Worm (Caenorhabditis elegans) whole organism, early embryonic: ENCODE results near the gene btb-5.

ENCODE experiments used
- B0310.2 ChIP-seq: sonication (generic microtip); optimal IDR thresholded peaks from 2 replicates; lab custom pipeline; 2016; ENCODE audit warnings: mild to moderate bottlenecking, missing genetic modification characterization, missing compliant biosample characterization
- F13C5.2 ChIP-seq: sonication (generic microtip); optimal IDR thresholded peaks from 2 replicates; lab custom pipeline; 2017; ENCODE audit warnings: mild to moderate bottlenecking, missing genetic modification characterization, inconsistent platforms, missing compliant biosample characterization
- aly-1 ChIP-seq: sonication (generic microtip); optimal IDR thresholded peaks from 2 replicates; lab custom pipeline; 2016; ENCODE audit warnings: missing genetic modification characterization, missing compliant biosample characterization
- ama-1 ChIP-seq: fragments of 150-350 bp; optimal IDR thresholded peaks from 2 replicates; lab custom pipeline; 2014
- ceh-13 ChIP-seq: fragments of 200-800 bp; sonication (Bioruptor generic); optimal IDR thresholded peaks from 2 replicates; lab custom pipeline; 2018; ENCODE audit warnings: mild to moderate bottlenecking, missing genetic modification characterization, missing compliant biosample characterization
- ceh-36 ChIP-seq: sonication (generic microtip); optimal IDR thresholded peaks from 2 replicates; lab custom pipeline; 2016; ENCODE audit warnings: missing genetic modification characterization, inconsistent platforms, missing compliant biosample characterization
- ets-7 ChIP-seq: sonication (generic microtip); optimal IDR thresholded peaks from 2 replicates; lab custom pipeline; 2016; ENCODE audit warnings: missing genotype, missing genetic modification characterization, missing compliant biosample characterization
- flt-1 ChIP-seq: fragments of 200-800 bp; sonication (Bioruptor generic); IDR thresholded peaks from 2 replicates; pipeline ENCODE4 v1.3.6; 2022; ENCODE audit warnings: missing genetic modification characterization, missing compliant biosample characterization
- hmbx-1 ChIP-seq: sonication (generic microtip); optimal IDR thresholded peaks from 2 replicates; lab custom pipeline; 2016; ENCODE audit warnings: mild to moderate bottlenecking, missing genetic modification characterization, missing compliant biosample characterization
- hmg-4 ChIP-seq: fragments of 200-800 bp; sonication (Bioruptor generic); optimal IDR thresholded peaks from 2 replicates; lab custom pipeline; 2018; ENCODE audit warnings: mild to moderate bottlenecking, missing genetic modification characterization, missing compliant biosample characterization
- hnd-1 ChIP-seq: sonication (generic microtip); optimal IDR thresholded peaks from 2 replicates; lab custom pipeline; 2016; ENCODE audit warnings: missing genetic modification characterization, missing compliant biosample characterization
- pes-1 ChIP-seq: fragments of 200-800 bp; sonication (Bioruptor generic); IDR thresholded peaks from 2 replicates; pipeline ENCODE4 v1.3.6; 2022; ENCODE audit warnings: missing genetic modification reagents, missing genetic modification characterization, missing compliant biosample characterization
- scrt-1 ChIP-seq: fragments of 200-800 bp; sonication (Bioruptor generic); IDR thresholded peaks from 2 replicates; pipeline ENCODE4 v1.3.6; 2022; ENCODE audit warnings: missing genetic modification characterization, missing compliant biosample characterization
- sea-1 ChIP-seq: fragments of 200-800 bp; sonication (Bioruptor generic); conservative IDR thresholded peaks from 2 replicates; pipeline ENCODE4 v1.3.6; 2022; ENCODE audit warnings: missing genetic modification characterization, missing compliant biosample characterization
- tbx-11 ChIP-seq: fragments of 200-800 bp; sonication (Bioruptor generic); IDR thresholded peaks from 2 replicates; pipeline ENCODE4 v1.3.6; 2022; ENCODE audit warnings: missing genetic modification characterization, missing compliant biosample characterization
- tbx-37 ChIP-seq: fragments of 200-800 bp; sonication (Bioruptor generic); conservative IDR thresholded peaks from 2 replicates; pipeline ENCODE4 v1.3.6; 2022; ENCODE audit warnings: missing genetic modification reagents, missing genetic modification characterization, missing compliant biosample characterization
- tra-4 ChIP-seq: sonication (generic microtip); optimal IDR thresholded peaks from 2 replicates; lab custom pipeline; 2017; ENCODE audit warnings: missing genetic modification characterization, missing compliant biosample characterization

btb-5 gene

ce11 chrIII:87183-87582 is 26.2 kb upstream of the btb-5 start, which contains the start of the genes F54C4.4 and mrpl-40:
Gene F54C4.4, minus strand, starts transcription at chrIII:87381.
Gene mrpl-40, plus strand, starts transcription at chrIII:87559.
- TF ChIP-seq ceh-13 (no peak), flt-1 (GFP tag; lab: Robert Waterston, UW) (0 out of 2 replicates have a peak, but pooled peaks have one; percentile 27), tbx-37 (0 out of 2 replicates have a peak, but pooled peaks have one; percentile 15), hmg-4 (GFP tag; lab: Kevin White, UChicago) (no peak), sea-1 (GFP tag; lab: Robert Waterston, UW) (no peak), aly-1 (tag; lab: Kevin White, UChicago) (no peak), tbx-11 (GFP tag; lab: Robert Waterston, UW) (no peak), scrt-1 (GFP tag; lab: Robert Waterston, UW) (no peak), F13C5.2 (tag; lab: Kevin White, UChicago) (peak; percentile 33), B0310.2 (tag; lab: Kevin White, UChicago) (no peak), hnd-1 (tag; lab: Kevin White, UChicago) (no peak), hmbx-1 (tag; lab: Kevin White, UChicago) (no peak)

DNA sequence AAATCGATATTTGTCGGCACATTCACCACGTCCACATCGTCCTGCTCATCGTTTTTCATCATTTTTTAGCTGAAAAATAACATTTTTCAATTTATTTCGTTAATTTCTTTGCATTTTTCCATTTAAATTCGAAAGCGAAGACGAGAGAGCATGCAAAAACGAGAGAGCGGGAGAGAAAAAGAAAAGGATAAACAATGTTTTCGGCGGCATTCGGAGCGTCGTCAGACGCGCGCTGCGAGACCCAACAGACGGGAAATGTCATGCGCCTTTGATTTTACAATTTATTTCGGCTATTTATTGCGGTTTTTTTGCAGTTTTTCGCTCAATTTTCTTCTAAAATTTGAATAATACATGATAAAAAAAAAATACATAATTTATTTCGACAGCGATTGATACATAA is 25.4 kb upstream of the btb-5 start, which contains the start of gene attf-3:
Gene attf-3, minus strand, starts transcription at position 69 of the 400 bp plus-strand sequence.
- TF ChIP-seq hnd-1 (tag; lab: Kevin White, UChicago) (no peak), hmg-4 (GFP tag; lab: Kevin White, UChicago) (no peak), F13C5.2 (tag; lab: Kevin White, UChicago) (peak; percentile 66)

DNA sequence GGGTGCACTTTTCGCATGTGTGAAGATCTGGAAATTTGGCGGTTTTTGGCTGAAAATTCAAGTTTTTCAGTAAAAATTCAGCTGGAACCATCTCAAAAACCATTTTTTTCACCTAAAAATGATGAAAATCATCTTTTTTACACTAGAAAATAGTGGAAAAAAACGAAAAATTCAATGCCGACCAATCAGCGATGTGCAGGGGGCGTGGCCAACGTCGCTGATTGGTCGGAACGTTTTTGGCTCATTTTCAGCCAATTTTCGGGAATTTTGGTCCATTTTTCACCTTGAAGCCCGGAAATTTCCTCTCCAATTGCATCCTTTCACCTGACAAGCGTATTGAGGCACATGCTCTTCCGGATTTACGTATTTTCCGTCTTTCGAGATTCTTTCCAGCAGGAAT is 23.4 kb upstream of the btb-5 start:
- TF ChIP-seq ceh-36 (tag; lab: Kevin White, UChicago) (no peak), F13C5.2 (tag; lab: Kevin White, UChicago) (no peak), hmbx-1 (tag; lab: Kevin White, UChicago) (no peak), ama-1 (lab: Kevin White, UChicago) (no peak), aly-1 (tag; lab: Kevin White, UChicago) (no peak), hnd-1 (tag; lab: Kevin White, UChicago) (no peak), tra-4 (tag; lab: Kevin White, UChicago) (no peak), flt-1 (GFP tag; lab: Robert Waterston, UW) (no peak), pes-1 (GFP tag; lab: Robert Waterston, UW) (no peak), ceh-13 (no peak)

- TF ChIP-seq hmg-4 (GFP tag; lab: Kevin White, UChicago) (no peak), pes-1 (GFP tag; lab: Robert Waterston, UW) (no peak), hnd-1 (tag; lab: Kevin White, UChicago) (no peak), scrt-1 (GFP tag; lab: Robert Waterston, UW) (no peak), tra-4 (tag; lab: Kevin White, UChicago) (no peak), hmbx-1 (tag; lab: Kevin White, UChicago) (no peak), aly-1 (tag; lab: Kevin White, UChicago) (no peak), F13C5.2 (tag; lab: Kevin White, UChicago) (no peak)
Observed at ce11 chrIII:72078-72477, 11.1 kb upstream of the btb-5 start.

- TF ChIP-seq hmg-4 (GFP tag; lab: Kevin White, UChicago) (no peak), ceh-36 (tag; lab: Kevin White, UChicago) (no peak), scrt-1 (GFP tag; lab: Robert Waterston, UW) (no peak), tra-4 (tag; lab: Kevin White, UChicago) (no peak), ceh-13 (no peak), pes-1 (GFP tag; lab: Robert Waterston, UW) (no peak), ama-1 (lab: Kevin White, UChicago) (no peak), flt-1 (GFP tag; lab: Robert Waterston, UW) (no peak), B0310.2 (tag; lab: Kevin White, UChicago) (no peak)
Observed at ce11 chrIII:69652-70051, 8.7 kb upstream of the btb-5 start, which contains the start of gene spt-4. Gene spt-4, minus strand, starts transcription at chrIII:69752.

ce11 chrIII:67025-67424 is 6.1 kb upstream of the btb-5 start:
- TF ChIP-seq scrt-1 (GFP tag; lab: Robert Waterston, UW) (no peak), B0310.2 (tag; lab: Kevin White, UChicago) (no peak), aly-1 (tag; lab: Kevin White, UChicago) (no peak), ceh-13 (no peak), tbx-37 (no peak), sea-1 (GFP tag; lab: Robert Waterston, UW) (no peak)

DNA sequence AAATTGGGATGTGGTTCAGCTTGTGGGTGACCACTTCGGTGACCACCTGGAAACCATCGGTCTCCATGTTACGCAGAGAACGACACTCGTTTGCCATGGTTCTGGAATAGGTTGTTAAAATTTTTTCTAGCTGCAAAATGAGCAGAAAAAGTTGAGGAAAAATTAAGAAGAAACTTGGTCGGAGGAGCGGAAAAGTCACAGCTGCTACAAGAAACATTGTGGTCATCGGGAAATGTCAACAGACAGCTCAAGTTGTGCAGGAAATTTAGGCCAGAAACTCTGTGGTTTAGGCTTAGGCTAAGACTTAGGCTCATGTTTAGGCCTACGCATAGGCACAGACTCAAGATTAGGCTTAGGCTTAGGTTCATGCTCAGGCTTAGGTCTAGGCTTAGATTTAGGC is 5.2 kb upstream of the btb-5 start, which contains the start of gene pck-1:
Gene pck-1, minus strand, starts transcription at position 101 of the 400 bp plus-strand sequence.
- no peak for TF ChIP-seq ceh-13
- no peak for TF ChIP-seq flt-1 (GFP tag; lab: Robert Waterston, UW)
- no peak for TF ChIP-seq hmg-4 (GFP tag; lab: Kevin White, UChicago)
- TF ChIP-seq tra-4 (tag; lab: Kevin White, UChicago), result no peak
- TF ChIP-seq F13C5.2 (tag; lab: Kevin White, UChicago), result no peak
- no peak for TF ChIP-seq hnd-1 (tag; lab: Kevin White, UChicago)
- TF ChIP-seq pes-1 (GFP tag; lab: Robert Waterston, UW), result no peak
- TF ChIP-seq ceh-36 (tag; lab: Kevin White, UChicago), result no peak
- TF ChIP-seq tbx-37, result no peak
- TF ChIP-seq ets-7 (tag; lab: Kevin White, UChicago), result no peak

DNA sequence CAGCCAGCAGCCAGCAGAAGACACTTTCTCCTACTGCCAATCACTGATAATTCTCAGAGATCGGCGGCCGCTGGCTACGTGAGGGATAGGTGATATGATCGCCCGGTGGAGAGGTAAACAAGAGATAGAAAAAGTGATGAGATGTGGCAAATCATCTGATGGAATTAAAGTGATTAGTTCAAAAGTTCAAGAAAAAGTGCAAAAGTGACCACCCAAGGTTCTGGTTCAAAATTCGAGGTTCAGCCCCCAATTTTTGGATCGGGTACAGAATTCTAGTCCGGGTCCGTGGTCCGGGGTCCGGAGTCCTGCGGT is 4.6 kb upstream of the btb-5 start:
- no peak for TF ChIP-seq F13C5.2 (tag; lab: Kevin White, UChicago)
- no peak for TF ChIP-seq scrt-1 (GFP tag; lab: Robert Waterston, UW)
- TF ChIP-seq aly-1 (tag; lab: Kevin White, UChicago), result no peak
- no peak for TF ChIP-seq tbx-37
- TF ChIP-seq ets-7 (tag; lab: Kevin White, UChicago), result no peak
- TF ChIP-seq tbx-11 (GFP tag; lab: Robert Waterston, UW), result no peak
- TF ChIP-seq flt-1 (GFP tag; lab: Robert Waterston, UW), result no peak
- TF ChIP-seq hmbx-1 (tag; lab: Kevin White, UChicago), result no peak
- TF ChIP-seq ama-1 (lab: Kevin White, UChicago), result no peak
